Fruit fly (Drosophila melanogaster): Measurements from ENCODE around the gene CG13282.

The CG13282 gene

DNA sequence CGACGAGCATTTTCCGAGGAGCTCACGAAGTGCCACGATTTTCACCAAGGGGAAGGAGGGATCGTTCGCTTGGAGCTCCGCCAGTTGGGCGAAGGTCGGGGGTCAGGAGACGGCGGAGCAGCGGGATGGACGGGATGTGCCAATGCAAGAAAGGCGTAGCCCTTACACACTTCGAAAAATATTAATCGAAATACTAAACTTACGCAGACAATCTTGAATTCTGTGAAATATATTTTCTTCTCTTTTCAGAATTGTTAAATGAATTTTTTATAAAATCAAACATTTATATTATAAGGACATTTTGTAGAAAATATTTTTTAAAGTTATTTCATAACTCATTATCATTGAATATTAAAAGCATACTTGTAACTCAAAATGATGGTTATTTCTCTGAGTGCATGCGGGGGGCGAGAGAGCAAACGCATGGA is 34.6 kb upstream of the CG13282 start (continued):
- no peak for TF ChIP-seq Elba2 (GFP tag; optimal IDR thresholded peaks at IDR 0.05)
- TF ChIP-seq cwo (GFP tag; optimal IDR thresholded peaks at IDR 0.05), result no peak
- no peak for TF ChIP-seq CG31365 (tag; optimal IDR thresholded peaks at IDR 0.05)
- no peak for TF ChIP-seq MBD-R2 (GFP tag; IDR thresholded peaks at IDR 0.05)
- no peak for TF ChIP-seq bowl (GFP tag; IDR thresholded peaks at IDR 0.05)
- TF ChIP-seq Abd-B (GFP tag; optimal IDR thresholded peaks at IDR 0.05), result peak; percentile 46
- TF ChIP-seq CoRest (tag; optimal IDR thresholded peaks at IDR 0.05), result peak; percentile 67
- TF ChIP-seq NFAT (GFP tag; IDR thresholded peaks at IDR 0.05), result no peak
- no peak for TF ChIP-seq CG6272 (GFP tag; IDR thresholded peaks at IDR 0.05)
- no peak for TF ChIP-seq sens-2 (GFP tag; IDR thresholded peaks at IDR 0.05)
- TF ChIP-seq CG33213 (GFP tag; optimal IDR thresholded peaks at IDR 0.05), result no peak
- no peak; the same call in 1 of the 2 replicates for TF ChIP-seq klu (GFP tag; IDR thresholded peaks at IDR 0.05)
- no peak for TF ChIP-seq Bgb (GFP tag; IDR thresholded peaks at IDR 0.05; ENCODE audit: partially characterized antibody)
- TF ChIP-seq vfl (GFP tag; optimal IDR thresholded peaks at IDR 0.05), result no peak
- peak; percentile 41; the same call in 1 of the 2 replicates for TF ChIP-seq Xrp1 (GFP tag; IDR thresholded peaks at IDR 0.05)
- no peak for TF ChIP-seq pb (GFP tag; optimal IDR thresholded peaks at IDR 0.05)
- peak; percentile 57 for TF ChIP-seq CG12659 (GFP tag; optimal IDR thresholded peaks at IDR 0.05)
- no peak for TF ChIP-seq pho (GFP tag; optimal IDR thresholded peaks at IDR 0.05)
- no peak for TF ChIP-seq CG4707 (GFP tag; optimal IDR thresholded peaks at IDR 0.05)
- no peak for TF ChIP-seq CG1024 (GFP tag; IDR thresholded peaks at IDR 0.05)
- no peak for TF ChIP-seq CG13287 (GFP tag; IDR thresholded peaks at IDR 0.05; ENCODE audit: partially characterized antibody)
- peak; percentile 43 for TF ChIP-seq Xbp1 (GFP tag; optimal IDR thresholded peaks at IDR 0.05)
- TF ChIP-seq dati (GFP tag; IDR thresholded peaks at IDR 0.05), result no peak
- TF ChIP-seq CG16813 (GFP tag; IDR thresholded peaks at IDR 0.05; ENCODE audit: partially characterized antibody), result no peak
- TF ChIP-seq HmgD (GFP tag; optimal IDR thresholded peaks at IDR 0.05), result no peak
- TF ChIP-seq pita (GFP tag; optimal IDR thresholded peaks at IDR 0.05), result no peak
- TF ChIP-seq Nf-YA (GFP tag; IDR thresholded peaks at IDR 0.05), result no peak
- no peak for TF ChIP-seq toy (GFP tag; IDR thresholded peaks at IDR 0.05)
- TF ChIP-seq sisA (GFP tag; IDR thresholded peaks at IDR 0.05), result peak; percentile 46
- no peak for TF ChIP-seq CG11085 (GFP tag; IDR thresholded peaks at IDR 0.05)
- no peak for TF ChIP-seq CG15011 (GFP tag; optimal IDR thresholded peaks at IDR 0.05)
- TF ChIP-seq Chrac-16 (GFP tag; optimal IDR thresholded peaks at IDR 0.05), result no peak
- TF ChIP-seq CG2116 (GFP tag; optimal IDR thresholded peaks at IDR 0.05), result no peak
- no peak for TF ChIP-seq CG9609 (GFP tag; optimal IDR thresholded peaks at IDR 0.05)
- TF ChIP-seq crol (GFP tag; IDR thresholded peaks at IDR 0.05), result peak; percentile 72
- TF ChIP-seq CG6254 (GFP tag; optimal IDR thresholded peaks at IDR 0.05), result no peak
- TF ChIP-seq fd102C (GFP tag; optimal IDR thresholded peaks at IDR 0.05), result no peak
- TF ChIP-seq sc (optimal IDR thresholded peaks at IDR 0.05), result no peak
- peak; percentile 20 for TF ChIP-seq sc (GFP tag; optimal IDR thresholded peaks at IDR 0.05)
- no peak for TF ChIP-seq sna (GFP tag; IDR thresholded peaks at IDR 0.05; ENCODE audit: partially characterized antibody)
- TF ChIP-seq CG30431 (GFP tag; optimal IDR thresholded peaks at IDR 0.05), result no peak
- TF ChIP-seq CG6854 (GFP tag; optimal IDR thresholded peaks at IDR 0.05), result no peak
- peak; percentile 61; the same call in 1 of the 2 replicates for TF ChIP-seq Atf6 (GFP tag; IDR thresholded peaks at IDR 0.05)
- TF ChIP-seq Sox102F (GFP tag; optimal IDR thresholded peaks at IDR 0.05), result peak; percentile 70
- no peak for TF ChIP-seq tna (GFP tag; IDR thresholded peaks at IDR 0.05; ENCODE audit: partially characterized antibody)
- TF ChIP-seq CG15696 (tag; optimal IDR thresholded peaks at IDR 0.05), result no peak
- peak; percentile 66 for TF ChIP-seq Med (GFP tag)
- TF ChIP-seq gcm (GFP tag; optimal IDR thresholded peaks at IDR 0.05), result no peak
- TF ChIP-seq CG7372 (GFP tag; IDR thresholded peaks at IDR 0.05), result no peak
- no peak for TF ChIP-seq bab2 (GFP tag; optimal IDR thresholded peaks at IDR 0.05)
- TF ChIP-seq stwl (tag; optimal IDR thresholded peaks at IDR 0.05), result no peak
- peak; percentile 61 for TF ChIP-seq CG18262 (tag; optimal IDR thresholded peaks at IDR 0.05)
